Worm (Caenorhabditis elegans) whole organism, mixed stage, embryonic: Measurements from ENCODE around the gene Y79H2A.12.

Source experiments
- lsy-2 ChIP-seq: fragments of 150-350 bp; optimal IDR thresholded peaks from 2 replicates; lab custom pipeline; 2014; ENCODE audit warnings: missing biosample characterization, missing genetic modification characterization
- nhr-76 ChIP-seq: sonication (generic microtip); optimal IDR thresholded peaks from 2 replicates; lab custom pipeline; 2017; ENCODE audit warnings: missing biosample characterization, missing genetic modification characterization
- pha-4 ChIP-seq: fragments of 150-350 bp; optimal IDR thresholded peaks from 2 replicates; lab custom pipeline; 2018; ENCODE audit warnings: missing biosample characterization, missing genetic modification reagents, missing genetic modification characterization
- snpc-4 ChIP-seq: fragments of 150-350 bp; optimal IDR thresholded peaks from 2 replicates; lab custom pipeline; 2014; ENCODE audit warnings: missing biosample characterization, missing genetic modification characterization
- unc-120 ChIP-seq: sonication (generic microtip); optimal IDR thresholded peaks from 2 replicates; lab custom pipeline; 2017; ENCODE audit warnings: missing genetic modification characterization, missing compliant biosample characterization; ENCODE audit not compliant: poor library complexity, severe bottlenecking

ce11 chrIII:12037217-12037616, 8.5 kb upstream of the Y79H2A.12 start:
- TF ChIP-seq unc-120 = no peak
- TF ChIP-seq lsy-2 (tag; lab: Kevin White, UChicago) = no peak
- no peak for TF ChIP-seq pha-4 (tag; lab: Kevin White, UChicago)
- no peak for TF ChIP-seq snpc-4 (tag; lab: Kevin White, UChicago)
- TF ChIP-seq nhr-76 (tag; lab: Kevin White, UChicago) = no peak
